Worm (Caenorhabditis elegans) whole organism, L2 larva: Measurements from ENCODE around the gene gyf-1.

ENCODE experiments used
- F13H6.1 ChIP-seq: sonication (generic microtip); optimal IDR thresholded peaks from 2 replicates; lab custom pipeline; 2016; ENCODE audit warnings: missing genetic modification characterization, missing compliant biosample characterization
- elt-1 ChIP-seq: fragments of 150-350 bp; optimal IDR thresholded peaks from 2 replicates; lab custom pipeline; 2014; ENCODE audit warnings: missing biosample characterization, missing genetic modification characterization
- elt-3 ChIP-seq: sonication (generic microtip); optimal IDR thresholded peaks from 2 replicates; lab custom pipeline; 2017; ENCODE audit warnings: missing biosample characterization, missing genetic modification characterization
- lsy-2 ChIP-seq, 2 experiments: fragments of 150-350 bp in 1 of 2; sonication (generic microtip) in 1 of 2; optimal IDR thresholded peaks; 2 replicates each; lab custom pipeline; 2014 to 2017; ENCODE audit warnings: missing biosample characterization in 2 of 2, missing genetic modification characterization in 2 of 2
- skn-1 ChIP-seq: sonication (generic microtip); optimal IDR thresholded peaks from 2 replicates; lab custom pipeline; 2017; ENCODE audit warnings: missing biosample characterization, missing genetic modification characterization

DNA sequence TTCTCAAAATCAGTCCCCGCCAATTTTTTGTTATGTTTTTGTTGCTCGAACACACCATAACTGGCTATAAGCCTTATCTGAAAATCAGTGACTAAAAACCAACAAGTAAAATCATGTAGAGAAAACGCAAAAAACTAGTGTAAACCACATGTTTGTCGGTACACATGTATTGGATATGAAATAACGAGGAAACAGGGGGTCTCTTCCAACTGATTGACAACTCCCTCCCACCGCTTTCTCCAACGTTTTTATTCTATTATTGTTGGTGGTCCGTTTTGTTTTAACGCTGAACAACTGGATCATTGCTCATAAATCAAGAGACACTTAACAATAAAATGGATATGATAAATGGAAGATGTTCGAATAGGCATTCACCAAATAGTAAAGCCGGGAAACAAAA is 42.8 kb downstream of the gyf-1 start:
- TF ChIP-seq elt-1 (tag; lab: Kevin White, UChicago) (no peak), lsy-2 (tag; optimal IDR thresholded peaks at IDR 0.05; lab: Kevin White, UChicago) (no peak), elt-3 (no peak), skn-1 (tag; lab: Kevin White, UChicago) (no peak), F13H6.1 (tag; lab: Kevin White, UChicago) (no peak)
